Fruit fly (Drosophila melanogaster) whole organism, embryonic: ENCODE measurements around the gene CG5509.

ENCODE experiments used
- Atf3 ChIP-seq: fragments of 200-800 bp; sonication (Bioruptor generic); optimal IDR thresholded peaks from 3 replicates; lab custom pipeline; 2016; ENCODE audit warnings: missing biosample characterization, missing genetic modification characterization
- CG10565 ChIP-seq: fragments of 200-800 bp; sonication (Bioruptor generic); optimal IDR thresholded peaks from 3 replicates; lab custom pipeline; 2016; ENCODE audit warnings: missing biosample characterization, mild to moderate bottlenecking, missing genetic modification characterization
- CG11247 ChIP-seq: fragments of 200-800 bp; sonication (Bioruptor generic); IDR thresholded peaks from 2 replicates; pipeline ENCODE4 v1.3.6; 2022; ENCODE audit warnings: missing biosample characterization, missing genetic modification characterization
- CG13296 ChIP-seq: fragments of 200-800 bp; sonication (Bioruptor generic); optimal IDR thresholded peaks from 3 replicates; lab custom pipeline; 2018; ENCODE audit warnings: missing biosample characterization, mild to moderate bottlenecking, missing genetic modification characterization
- CG14965 ChIP-seq: fragments of 200-800 bp; sonication (Bioruptor generic); optimal IDR thresholded peaks from 2 replicates; lab custom pipeline; 2016; ENCODE audit warnings: missing biosample characterization, missing genetic modification characterization, borderline replicate concordance
- CG17568 ChIP-seq: fragments of 200-800 bp; sonication (Bioruptor generic); optimal IDR thresholded peaks from 2 replicates; lab custom pipeline; 2018; ENCODE audit warnings: missing biosample characterization, mild to moderate bottlenecking, missing genetic modification characterization, moderate library complexity
- CG2875 ChIP-seq: fragments of 200-800 bp; sonication (Bioruptor generic); optimal IDR thresholded peaks from 2 replicates; lab custom pipeline; 2017; ENCODE audit warnings: missing biosample characterization, mild to moderate bottlenecking, missing genetic modification characterization, missing genetic modification reagents
- CG30020 ChIP-seq: fragments of 200-800 bp; optimal IDR thresholded peaks from 2 replicates; lab custom pipeline; 2019; ENCODE audit warnings: missing biosample characterization, mild to moderate bottlenecking, missing genetic modification characterization, moderate library complexity
- CG31388 ChIP-seq: fragments of 200-800 bp; sonication (Bioruptor generic); optimal IDR thresholded peaks from 2 replicates; lab custom pipeline; 2016; ENCODE audit warnings: missing biosample characterization, missing genetic modification characterization
- CG4707 ChIP-seq: fragments of 200-800 bp; sonication (Bioruptor generic); optimal IDR thresholded peaks from 2 replicates; lab custom pipeline; 2018; ENCODE audit warnings: missing biosample characterization, mild to moderate bottlenecking, missing genetic modification characterization, moderate library complexity
- CG5953 ChIP-seq: fragments of 200-800 bp; sonication (Bioruptor generic); IDR thresholded peaks from 2 replicates; pipeline ENCODE4 v1.3.6; 2022; ENCODE audit warnings: missing biosample characterization, missing genetic modification characterization
- CG7372 ChIP-seq: fragments of 200-800 bp; sonication (Bioruptor generic); IDR thresholded peaks from 2 replicates; pipeline ENCODE4 v1.3.6; 2022; ENCODE audit warnings: missing biosample characterization, missing genetic modification characterization
- D19A ChIP-seq: fragments of 200-800 bp; optimal IDR thresholded peaks from 3 replicates; lab custom pipeline; 2019; ENCODE audit warnings: missing biosample characterization, mild to moderate bottlenecking, missing genetic modification characterization, moderate library complexity
- Doc2 ChIP-seq: fragments of 200-800 bp; sonication (Bioruptor generic); IDR thresholded peaks from 2 replicates; pipeline ENCODE4 v1.3.6; 2022; ENCODE audit warnings: missing biosample characterization, missing genetic modification characterization
- H15 ChIP-seq: fragments of 200-800 bp; sonication (Bioruptor generic); IDR thresholded peaks from 3 replicates; pipeline ENCODE4 v1.3.6; 2022; ENCODE audit warnings: missing biosample characterization, missing genetic modification characterization
- HLH3B ChIP-seq: fragments of 200-800 bp; sonication (Bioruptor generic); IDR thresholded peaks from 2 replicates; pipeline ENCODE4 v1.3.6; 2022; ENCODE audit warnings: missing biosample characterization, missing genetic modification characterization
- HLH4C ChIP-seq: fragments of 200-800 bp; sonication (Bioruptor generic); IDR thresholded peaks from 3 replicates; pipeline ENCODE4 v1.3.6; 2022; ENCODE audit warnings: missing biosample characterization, missing genetic modification characterization; ENCODE audit not compliant: partially characterized antibody
- Hand ChIP-seq: fragments of 200-800 bp; sonication (Bioruptor generic); optimal IDR thresholded peaks from 2 replicates; lab custom pipeline; 2017; ENCODE audit warnings: mild to moderate bottlenecking, missing biosample characterization, missing genetic modification reagents, missing genetic modification characterization
- Hmr ChIP-seq: fragments of 200-800 bp; sonication (Bioruptor generic); optimal IDR thresholded peaks from 3 replicates; lab custom pipeline; 2017; ENCODE audit warnings: mild to moderate bottlenecking, missing biosample characterization, missing genetic modification reagents, missing genetic modification characterization
- Hr3 ChIP-seq: fragments of 200-800 bp; sonication (Bioruptor generic); optimal IDR thresholded peaks from 3 replicates; lab custom pipeline; 2016; ENCODE audit warnings: missing biosample characterization, missing genetic modification characterization
- Hr51 ChIP-seq, 2 experiments: fragments of 200-800 bp; sonication (Bioruptor generic); optimal IDR thresholded peaks; 2 replicates in 1 of 2; 3 replicates in 1 of 2; lab custom pipeline; 2016 to 2018; ENCODE audit warnings: missing biosample characterization in 2 of 2, missing genetic modification characterization in 2 of 2, mild to moderate bottlenecking in 1 of 2, moderate library complexity in 1 of 2
- Lim3 ChIP-seq: fragments of 200-800 bp; sonication (Bioruptor generic); IDR thresholded peaks from 2 replicates; pipeline ENCODE4 v1.3.6; 2022; ENCODE audit warnings: missing biosample characterization, missing genetic modification characterization
- Med ChIP-seq: fragments of 200-800 bp; sonication (Bioruptor generic); peaks from one replicate; lab custom pipeline; 2016; ENCODE audit warnings: missing biosample characterization, missing genetic modification characterization, mild to moderate bottlenecking, inconsistent platforms, moderate library complexity
- Meics ChIP-seq: fragments of 200-800 bp; sonication (Bioruptor generic); optimal IDR thresholded peaks from 2 replicates; lab custom pipeline; 2017; ENCODE audit warnings: missing biosample characterization, mild to moderate bottlenecking, missing genetic modification characterization
- Mes4 ChIP-seq: fragments of 200-800 bp; sonication (Bioruptor generic); optimal IDR thresholded peaks from 2 replicates; lab custom pipeline; 2016; ENCODE audit warnings: missing biosample characterization, missing genetic modification characterization
- Nf-YB ChIP-seq: fragments of 200-800 bp; sonication (Bioruptor generic); optimal IDR thresholded peaks from 3 replicates; lab custom pipeline; 2019; ENCODE audit warnings: missing biosample characterization, mild to moderate bottlenecking, missing genetic modification characterization, moderate library complexity
- Nf-YC ChIP-seq: fragments of 200-800 bp; optimal IDR thresholded peaks from 3 replicates; lab custom pipeline; 2019; ENCODE audit warnings: missing biosample characterization, mild to moderate bottlenecking, missing genetic modification characterization, moderate library complexity
- Opbp ChIP-seq: fragments of 200-800 bp; sonication (Bioruptor generic); IDR thresholded peaks from 3 replicates; pipeline ENCODE4 v1.3.6; 2022; ENCODE audit warnings: missing biosample characterization, missing genetic modification characterization; ENCODE audit not compliant: partially characterized antibody
- Sin3A ChIP-seq: fragments of >200 bp; optimal IDR thresholded peaks from 2 replicates; lab custom pipeline; 2018
- Sox100B ChIP-seq: fragments of 200-800 bp; sonication (Bioruptor generic); optimal IDR thresholded peaks from 3 replicates; lab custom pipeline; 2018; ENCODE audit warnings: missing biosample characterization, mild to moderate bottlenecking, missing genetic modification characterization
- Xrp1 ChIP-seq: fragments of 200-800 bp; sonication (Bioruptor generic); IDR thresholded peaks from 2 replicates; pipeline ENCODE4 v1.3.6; 2022; ENCODE audit warnings: missing biosample characterization, missing genetic modification characterization
- ash1 ChIP-seq: fragments of 200-800 bp; sonication (Bioruptor generic); optimal IDR thresholded peaks from 2 replicates; lab custom pipeline; 2018; ENCODE audit warnings: missing biosample characterization, mild to moderate bottlenecking, missing genetic modification characterization
- bcd ChIP-seq: fragments of 200-800 bp; sonication (Bioruptor generic); optimal IDR thresholded peaks from 2 replicates; lab custom pipeline; 2017; ENCODE audit warnings: missing biosample characterization, mild to moderate bottlenecking, missing genetic modification characterization
- bsh ChIP-seq, 2 experiments: fragments of 200-800 bp; sonication (Bioruptor generic); optimal IDR thresholded peaks; 2 replicates each; lab custom pipeline; 2017 to 2018; ENCODE audit warnings: mild to moderate bottlenecking in 2 of 2, missing biosample characterization in 2 of 2, missing genetic modification characterization in 2 of 2, moderate library complexity in 1 of 2
- cg ChIP-seq: fragments of 200-800 bp; sonication (Bioruptor generic); optimal IDR thresholded peaks from 3 replicates; lab custom pipeline; 2019; ENCODE audit warnings: missing biosample characterization, mild to moderate bottlenecking, missing genetic modification characterization, moderate library complexity
- chinmo ChIP-seq: fragments of 200-800 bp; sonication (Bioruptor generic); IDR thresholded peaks from 4 replicates; pipeline ENCODE4 v1.3.6; 2022; ENCODE audit warnings: missing biosample characterization, missing genetic modification characterization; ENCODE audit not compliant: partially characterized antibody
- fd102C ChIP-seq: fragments of 200-800 bp; sonication (Bioruptor generic); optimal IDR thresholded peaks from 2 replicates; lab custom pipeline; 2018; ENCODE audit warnings: missing biosample characterization, mild to moderate bottlenecking, missing genetic modification characterization, moderate library complexity
- ham ChIP-seq: fragments of 200-800 bp; sonication (Bioruptor generic); IDR thresholded peaks from 2 replicates; pipeline ENCODE4 v1.3.6; 2022; ENCODE audit warnings: missing biosample characterization, missing genetic modification characterization
- jing ChIP-seq: fragments of 200-800 bp; sonication (Bioruptor generic); optimal IDR thresholded peaks from 2 replicates; lab custom pipeline; 2018; ENCODE audit warnings: missing biosample characterization, mild to moderate bottlenecking, missing genetic modification characterization
- lov ChIP-seq, 2 experiments: fragments of 200-800 bp in 1 of 2; fragments of >200 bp in 1 of 2; sonication (Bioruptor generic) in 1 of 2; IDR thresholded peaks in 1 of 2; optimal IDR thresholded peaks in 1 of 2; 2 replicates in 1 of 2; 3 replicates in 1 of 2; pipeline versions ENCODE4 v1.3.6 to Lab custom; 2017 to 2022; ENCODE audit warnings: missing biosample characterization in 1 of 2, missing genetic modification characterization in 1 of 2
- mld ChIP-seq: fragments of 200-800 bp; sonication (Bioruptor generic); IDR thresholded peaks from 3 replicates; pipeline ENCODE4 v1.3.6; 2022; ENCODE audit warnings: missing biosample characterization, missing genetic modification characterization; ENCODE audit not compliant: partially characterized antibody
- odd ChIP-seq: fragments of 200-800 bp; sonication (Bioruptor generic); optimal IDR thresholded peaks from 2 replicates; lab custom pipeline; 2017; ENCODE audit warnings: missing biosample characterization, mild to moderate bottlenecking, missing genetic modification characterization
- p53 ChIP-seq: fragments of 200-800 bp; sonication (Bioruptor generic); optimal IDR thresholded peaks from 2 replicates; lab custom pipeline; 2016; ENCODE audit warnings: missing biosample characterization, missing genetic modification characterization
- repo ChIP-seq: fragments of 200-800 bp; sonication (Bioruptor generic); optimal IDR thresholded peaks from 2 replicates; lab custom pipeline; 2016; ENCODE audit warnings: missing biosample characterization, missing genetic modification characterization
- row ChIP-seq: fragments of 200-800 bp; sonication (Bioruptor generic); IDR thresholded peaks from 3 replicates; pipeline ENCODE4 v1.3.6; 2022; ENCODE audit warnings: missing biosample characterization, missing genetic modification characterization
- run ChIP-seq: fragments of 200-800 bp; sonication (Bioruptor generic); optimal IDR thresholded peaks from 3 replicates; lab custom pipeline; 2018; ENCODE audit warnings: missing biosample characterization, mild to moderate bottlenecking, missing genetic modification characterization
- salm ChIP-seq: fragments of 200-800 bp; sonication (Bioruptor generic); optimal IDR thresholded peaks from 2 replicates; lab custom pipeline; 2018; ENCODE audit warnings: missing biosample characterization, mild to moderate bottlenecking, missing genetic modification characterization
- sisA ChIP-seq: fragments of 200-800 bp; sonication (Bioruptor generic); IDR thresholded peaks from 2 replicates; pipeline ENCODE4 v1.3.6; 2022; ENCODE audit warnings: missing biosample characterization, missing genetic modification characterization
- slbo ChIP-seq: fragments of 200-800 bp; sonication (Bioruptor generic); IDR thresholded peaks from 2 replicates; pipeline ENCODE4 v1.3.6; 2022; ENCODE audit warnings: missing biosample characterization, missing genetic modification characterization
- tup ChIP-seq: fragments of 200-800 bp; sonication (Bioruptor generic); optimal IDR thresholded peaks from 2 replicates; lab custom pipeline; 2016; ENCODE audit warnings: missing biosample characterization, mild to moderate bottlenecking, missing genetic modification characterization, moderate library complexity

Gene CG5509

dm6 chr3R:12456370-12456940 lies 4.2 kb downstream of the CG5509 start, which contains the start of gene trus (continued):
- TF ChIP-seq row (GFP tag; lab: Robert Waterston, UW) (no peak; the same call in 2 of the 3 replicates), Lim3 (GFP tag; lab: Robert Waterston, UW) (no peak), repo (GFP tag; lab: Kevin White, UChicago) (no peak), CG2875 (no peak), cg (GFP tag; lab: Kevin White, UChicago) (no peak), Hmr (no peak), chinmo (GFP tag; lab: Robert Waterston, UW) (peak; percentile 87), lov (optimal IDR thresholded peaks at IDR 0.05; lab: Kevin White, UChicago) (no peak), lov (GFP tag; IDR thresholded peaks at IDR 0.05; lab: Robert Waterston, UW) (no peak), mld (0 out of 3 replicates have a peak, but pooled peaks have one; percentile 52), Hr3 (GFP tag; lab: Kevin White, UChicago) (no peak), Nf-YB (GFP tag; lab: Kevin White, UChicago) (no peak), CG30020 (tag; lab: Kevin White, UChicago) (no peak), p53 (GFP tag; lab: Kevin White, UChicago) (no peak), Med (GFP tag; lab: Kevin White, UChicago) (peak; percentile 35), CG4707 (GFP tag; lab: Kevin White, UChicago) (no peak), salm (tag; lab: Kevin White, UChicago) (no peak), slbo (no peak), CG7372 (GFP tag; lab: Robert Waterston, UW) (no peak), Opbp (GFP tag; lab: Robert Waterston, UW) (peak; percentile 89), Mes4 (GFP tag; lab: Kevin White, UChicago) (no peak), CG31388 (GFP tag; lab: Kevin White, UChicago) (no peak), CG5953 (GFP tag; lab: Robert Waterston, UW) (no peak), Meics (GFP tag; lab: Kevin White, UChicago) (no peak), ash1 (GFP tag; lab: Kevin White, UChicago) (no peak), bcd (GFP tag; lab: Kevin White, UChicago) (no peak), Sin3A (lab: Kevin White, UChicago) (no peak), ham (no peak), CG14965 (no peak), D19A (peak; percentile 54), sisA (no peak), Atf3 (GFP tag; lab: Kevin White, UChicago) (no peak), HLH4C (peak; percentile 87), jing (GFP tag; lab: Kevin White, UChicago) (no peak), Nf-YC (no peak), CG17568 (no peak), CG11247 (GFP tag; lab: Robert Waterston, UW) (no peak), tup (GFP tag; lab: Kevin White, UChicago) (no peak), HLH3B (no peak), Hand (GFP tag; lab: Kevin White, UChicago) (no peak), run (tag; lab: Kevin White, UChicago) (no peak), Sox100B (GFP tag; lab: Kevin White, UChicago) (no peak), fd102C (GFP tag; lab: Kevin White, UChicago) (no peak), CG10565 (GFP tag; lab: Kevin White, UChicago) (no peak), Doc2 (GFP tag; lab: Robert Waterston, UW) (no peak), H15 (GFP tag; lab: Robert Waterston, UW) (no peak), Xrp1 (GFP tag; lab: Robert Waterston, UW) (no peak), CG13296 (GFP tag; lab: Kevin White, UChicago) (no peak), Hr51 (GFP tag; optimal IDR thresholded peaks at IDR 0.05; lab: Kevin White, UChicago) (no peak), bsh (GFP tag; optimal IDR thresholded peaks at IDR 0.05; lab: Kevin White, UChicago) (no peak), odd (no peak)
